Fruit fly (Drosophila melanogaster) whole organism, pupa: Measurements from ENCODE around the gene gry.

Experiments
- CG10348 ChIP-seq: fragments of 200-800 bp; sonication (Bioruptor generic); IDR thresholded peaks from 2 replicates; pipeline ENCODE4 v1.3.6; 2022; ENCODE audit warnings: missing biosample characterization, missing genetic modification characterization
- CG12605 ChIP-seq: fragments of 200-800 bp; sonication (Bioruptor generic); IDR thresholded peaks from 2 replicates; pipeline ENCODE4 v1.3.6; 2022; ENCODE audit warnings: missing biosample characterization, missing genetic modification characterization
- CG13204 ChIP-seq: fragments of 200-800 bp; sonication (Bioruptor generic); optimal IDR thresholded peaks from 2 replicates; lab custom pipeline; 2018; ENCODE audit warnings: missing biosample characterization, mild to moderate bottlenecking, missing genetic modification characterization, moderate library complexity
- CG14655 ChIP-seq: fragments of 200-800 bp; sonication (Bioruptor generic); optimal IDR thresholded peaks from 3 replicates; lab custom pipeline; 2017; ENCODE audit warnings: mild to moderate bottlenecking, missing biosample characterization, missing genetic modification reagents, missing genetic modification characterization
- CG15710 ChIP-seq: fragments of 200-800 bp; sonication (Bioruptor generic); optimal IDR thresholded peaks from 2 replicates; lab custom pipeline; 2018; ENCODE audit warnings: missing biosample characterization, mild to moderate bottlenecking, missing genetic modification characterization, moderate library complexity
- CG17806 ChIP-seq: fragments of 200-800 bp; sonication (Bioruptor generic); optimal IDR thresholded peaks from 2 replicates; lab custom pipeline; 2018; ENCODE audit warnings: missing biosample characterization, mild to moderate bottlenecking, missing genetic modification characterization, moderate library complexity
- CG32121 ChIP-seq: fragments of 200-800 bp; sonication (Bioruptor generic); IDR thresholded peaks from 2 replicates; pipeline ENCODE4 v1.3.6; 2022; ENCODE audit warnings: missing biosample characterization, missing genetic modification characterization
- CG34367 ChIP-seq: fragments of 200-800 bp; sonication (Bioruptor generic); optimal IDR thresholded peaks from 2 replicates; lab custom pipeline; 2018; ENCODE audit warnings: missing biosample characterization, mild to moderate bottlenecking, missing genetic modification characterization
- CG4496 ChIP-seq: fragments of 200-800 bp; sonication (Bioruptor generic); IDR thresholded peaks from 3 replicates; pipeline ENCODE4 v1.3.6; 2022; ENCODE audit warnings: missing biosample characterization, missing genetic modification characterization
- CG8159 ChIP-seq: fragments of 200-800 bp; sonication (Bioruptor generic); optimal IDR thresholded peaks from 3 replicates; lab custom pipeline; 2018; ENCODE audit warnings: missing biosample characterization, mild to moderate bottlenecking, missing genetic modification characterization, moderate library complexity
- CG8301 ChIP-seq: fragments of 200-800 bp; sonication (Bioruptor generic); optimal IDR thresholded peaks from 2 replicates; lab custom pipeline; 2018; ENCODE audit warnings: missing biosample characterization, mild to moderate bottlenecking, missing genetic modification characterization
- CG9948 ChIP-seq: fragments of 200-800 bp; sonication (Bioruptor generic); optimal IDR thresholded peaks from 2 replicates; lab custom pipeline; 2018; ENCODE audit warnings: missing biosample characterization, mild to moderate bottlenecking, missing genetic modification characterization, moderate library complexity
- D1 ChIP-seq: fragments of 200-800 bp; sonication (Bioruptor generic); optimal IDR thresholded peaks from 2 replicates; lab custom pipeline; 2018; ENCODE audit warnings: missing biosample characterization, mild to moderate bottlenecking, missing genetic modification characterization, moderate library complexity
- EcR ChIP-seq: fragments of 200-800 bp; sonication (Bioruptor generic); optimal IDR thresholded peaks from 3 replicates; lab custom pipeline; 2019; ENCODE audit warnings: missing biosample characterization, missing genetic modification characterization, mild to moderate bottlenecking, moderate library complexity, missing genetic modification reagents
- Ets98B ChIP-seq: fragments of 200-800 bp; sonication (Bioruptor generic); IDR thresholded peaks from 2 replicates; pipeline ENCODE4 v1.3.6; 2022; ENCODE audit warnings: missing biosample characterization, missing genetic modification characterization
- Pif1A ChIP-seq: fragments of 200-800 bp; sonication (Bioruptor generic); optimal IDR thresholded peaks from 3 replicates; lab custom pipeline; 2016; ENCODE audit warnings: missing biosample characterization, missing genetic modification characterization
- Pif1B ChIP-seq: fragments of 200-800 bp; sonication (Bioruptor generic); optimal IDR thresholded peaks from 3 replicates; lab custom pipeline; 2016; ENCODE audit warnings: missing biosample characterization, missing genetic modification characterization
- Snoo ChIP-seq: fragments of 200-800 bp; sonication (Bioruptor generic); optimal IDR thresholded peaks from 3 replicates; lab custom pipeline; 2017; ENCODE audit warnings: missing biosample characterization, mild to moderate bottlenecking, missing genetic modification characterization, inconsistent platforms
- fd96Ca ChIP-seq: fragments of 200-800 bp; sonication (Bioruptor generic); IDR thresholded peaks from 3 replicates; pipeline ENCODE4 v1.3.6; 2022; ENCODE audit warnings: missing biosample characterization, missing genetic modification characterization
- gl ChIP-seq: fragments of 200-800 bp; sonication (Bioruptor generic); optimal IDR thresholded peaks from 2 replicates; lab custom pipeline; 2018; ENCODE audit warnings: missing biosample characterization, mild to moderate bottlenecking, missing genetic modification characterization
- rn ChIP-seq: fragments of 200-800 bp; sonication (Bioruptor generic); IDR thresholded peaks from 2 replicates; pipeline ENCODE4 v1.3.6; 2022; ENCODE audit warnings: missing biosample characterization, missing genetic modification characterization

gry gene

dm6 chr3L:3250922-3251658 is 52.2 kb downstream of the gry start:
- TF ChIP-seq CG34367 (tag; lab: Kevin White, UChicago) (no peak), CG13204 (GFP tag; lab: Kevin White, UChicago) (no peak), rn (no peak), CG10348 (no peak), CG12605 (no peak), CG32121 (GFP tag; lab: Robert Waterston, UW) (no peak), D1 (no peak), CG15710 (tag; lab: Kevin White, UChicago) (no peak), CG8301 (tag; lab: Kevin White, UChicago) (no peak), EcR (GFP tag; lab: Kevin White, UChicago) (no peak), CG4496 (no peak), fd96Ca (GFP tag; lab: Robert Waterston, UW) (no peak), CG9948 (tag; lab: Kevin White, UChicago) (no peak), gl (tag; lab: Kevin White, UChicago) (no peak), CG17806 (tag; lab: Kevin White, UChicago) (no peak), Ets98B (GFP tag; lab: Robert Waterston, UW) (no peak), CG8159 (tag; lab: Kevin White, UChicago) (no peak), Snoo (tag; lab: Kevin White, UChicago) (no peak), Pif1B (GFP tag; lab: Kevin White, UChicago) (no peak), Pif1A (no peak)

- no peak for TF ChIP-seq CG13204 (GFP tag; lab: Kevin White, UChicago)
- TF ChIP-seq CG8301 (tag; lab: Kevin White, UChicago): peak; percentile 9
- TF ChIP-seq CG32121 (GFP tag; lab: Robert Waterston, UW): 0 out of 2 replicates have a peak, but pooled peaks have one; percentile 10
- TF ChIP-seq CG12605: 0 out of 2 replicates have a peak, but pooled peaks have one; percentile 20
- peak; percentile 0 for TF ChIP-seq CG9948 (tag; lab: Kevin White, UChicago)
Measured at dm6 chr3L:3251659-3252490, 53.0 kb downstream of the gry start.

dm6 chr3L:3252884-3253283 is 54.0 kb downstream of the gry start:
- TF ChIP-seq gl (tag; lab: Kevin White, UChicago) (no peak), CG15710 (tag; lab: Kevin White, UChicago) (peak; percentile 13), CG34367 (tag; lab: Kevin White, UChicago) (no peak), CG9948 (tag; lab: Kevin White, UChicago) (peak; percentile 11), CG12605 (no peak), Ets98B (GFP tag; lab: Robert Waterston, UW) (peak; percentile 16; the same call in 1 of the 2 replicates), CG17806 (tag; lab: Kevin White, UChicago) (peak; percentile 5), Pif1A (peak; percentile 37), CG14655 (GFP tag; lab: Kevin White, UChicago) (peak; percentile 27), CG8301 (tag; lab: Kevin White, UChicago) (peak; percentile 7), rn (no peak), fd96Ca (GFP tag; lab: Robert Waterston, UW) (no peak), D1 (no peak), CG4496 (no peak), CG10348 (no peak), Pif1B (GFP tag; lab: Kevin White, UChicago) (no peak), Snoo (tag; lab: Kevin White, UChicago) (no peak), CG13204 (GFP tag; lab: Kevin White, UChicago) (no peak), EcR (GFP tag; lab: Kevin White, UChicago) (no peak), CG32121 (GFP tag; lab: Robert Waterston, UW) (peak; percentile 32; the same call in 1 of the 2 replicates), CG8159 (tag; lab: Kevin White, UChicago) (no peak)
- TF ChIP-seq, all 21 proteins: peak for 8

- TF ChIP-seq CG15710 (tag; lab: Kevin White, UChicago) (no peak), EcR (GFP tag; lab: Kevin White, UChicago) (no peak), rn (no peak), CG34367 (tag; lab: Kevin White, UChicago) (no peak), fd96Ca (GFP tag; lab: Robert Waterston, UW) (no peak), CG13204 (GFP tag; lab: Kevin White, UChicago) (peak; percentile 68), Pif1A (no peak), CG17806 (tag; lab: Kevin White, UChicago) (no peak), CG12605 (no peak), CG14655 (GFP tag; lab: Kevin White, UChicago) (no peak), Ets98B (GFP tag; lab: Robert Waterston, UW) (peak; percentile 12; the same call in 1 of the 2 replicates), Pif1B (GFP tag; lab: Kevin White, UChicago) (no peak), CG8301 (tag; lab: Kevin White, UChicago) (no peak), CG4496 (no peak; the same call in 2 of the 3 replicates), CG8159 (tag; lab: Kevin White, UChicago) (no peak), CG10348 (no peak)
Measured at dm6 chr3L:3253631-3254030, 54.7 kb downstream of the gry start.

dm6 chr3L:3257690-3258089 is 58.8 kb downstream of the gry start, which contains the start of gene ckd:
ckd (plus strand) TSS chr3L:3257878.
- TF ChIP-seq CG12605 (no peak), rn (no peak), Snoo (tag; lab: Kevin White, UChicago) (no peak), Pif1A (no peak), CG9948 (tag; lab: Kevin White, UChicago) (no peak), Pif1B (GFP tag; lab: Kevin White, UChicago) (peak; percentile 38), EcR (GFP tag; lab: Kevin White, UChicago) (peak; percentile 29), fd96Ca (GFP tag; lab: Robert Waterston, UW) (no peak), CG10348 (no peak), CG4496 (0 out of 3 replicates have a peak, but pooled peaks have one; percentile 9), CG32121 (GFP tag; lab: Robert Waterston, UW) (no peak), CG14655 (GFP tag; lab: Kevin White, UChicago) (no peak), D1 (no peak), Ets98B (GFP tag; lab: Robert Waterston, UW) (peak; percentile 33; the same call in 1 of the 2 replicates), CG8159 (tag; lab: Kevin White, UChicago) (no peak), CG13204 (GFP tag; lab: Kevin White, UChicago) (peak; percentile 56), CG17806 (tag; lab: Kevin White, UChicago) (no peak)
